Fruit fly (Drosophila melanogaster) whole organism, larva: Measurements from ENCODE around the gene Gbs-76A.

Experiments used
- noc ChIP-seq: fragments of 200-800 bp; sonication (Bioruptor generic); optimal IDR thresholded peaks from 3 replicates; lab custom pipeline; 2019; ENCODE audit warnings: missing biosample characterization, mild to moderate bottlenecking, missing genetic modification characterization, moderate library complexity

The Gbs-76A gene

DNA sequence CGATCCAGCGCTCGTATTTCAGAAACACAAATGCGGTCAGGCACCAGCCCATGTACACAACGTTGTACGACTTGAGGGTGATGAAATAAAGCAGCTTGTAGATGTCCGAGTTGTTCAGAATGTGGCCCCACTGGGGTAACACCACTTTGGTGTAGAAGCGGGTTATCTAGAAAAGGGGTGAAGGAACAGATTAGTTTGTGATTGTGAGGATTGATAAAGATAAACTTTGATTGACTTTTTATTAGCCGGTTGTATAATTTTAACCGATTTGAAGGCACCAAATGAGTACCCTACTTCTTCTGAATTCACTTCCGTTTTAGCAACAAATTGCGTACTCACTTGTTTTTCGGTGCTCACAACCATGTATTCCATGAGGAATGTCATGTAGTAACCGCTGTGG lies 34.4 kb downstream of the Gbs-76A start:
- no peak for TF ChIP-seq noc

DNA sequence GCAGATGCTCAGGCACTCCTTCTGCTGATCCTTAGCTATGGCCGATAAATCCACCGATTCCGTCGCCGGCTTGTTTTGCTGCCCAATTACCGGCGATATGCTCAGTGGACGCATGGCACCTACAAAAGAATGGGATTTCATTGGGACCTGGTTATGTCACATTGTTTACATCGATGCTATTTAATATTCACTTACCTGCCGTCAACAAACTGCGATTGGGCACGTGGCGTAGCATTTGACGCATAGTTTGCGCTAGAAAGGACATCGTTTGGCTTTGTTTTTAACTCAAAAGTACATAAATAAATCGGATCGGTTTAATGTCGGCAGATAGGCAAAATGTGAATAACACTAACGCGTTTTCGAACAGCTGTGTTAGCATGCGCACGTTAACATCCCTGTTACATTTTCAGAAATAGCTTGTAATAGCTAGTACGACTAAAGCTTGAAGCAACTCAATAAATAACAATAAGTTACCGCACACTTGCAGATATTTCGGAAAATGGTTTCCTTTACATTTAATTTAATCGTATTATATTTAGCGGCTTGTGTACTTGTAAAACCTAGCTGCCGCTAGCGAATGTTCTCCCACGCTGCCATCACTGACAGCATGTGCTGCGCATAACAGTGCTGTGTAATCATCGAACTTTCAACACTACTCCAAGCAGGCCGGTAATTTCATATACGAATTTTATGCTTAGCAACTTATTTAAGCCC lies 37.7 kb downstream of the Gbs-76A start, which contains the start of the genes mRpL21 and rept:
mRpL21 (minus strand) TSS at position 347 of the 714 bp plus-strand sequence.
rept (plus strand) TSS at position 626 of the 714 bp plus-strand sequence.
- peak; percentile 66 for TF ChIP-seq noc

DNA sequence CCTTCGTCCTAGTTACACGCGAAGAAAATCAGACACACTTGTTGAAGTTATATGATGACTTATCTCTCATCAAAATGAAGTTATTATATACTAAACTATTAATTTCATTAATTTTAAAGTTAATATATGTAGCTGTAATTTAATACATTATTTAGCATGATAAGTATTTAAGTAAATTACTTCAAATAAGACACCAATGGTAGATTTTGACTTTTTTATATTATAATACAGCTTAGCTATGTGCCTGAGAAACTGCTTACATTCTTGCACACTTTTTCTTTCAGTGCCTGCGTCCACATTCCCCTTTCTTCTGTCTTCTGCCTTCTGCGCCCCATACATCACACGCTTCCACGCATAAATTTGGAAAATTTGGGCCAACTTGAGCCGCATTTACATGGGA lies 40.9 kb downstream of the Gbs-76A start:
- no peak for TF ChIP-seq noc

dm6 chr3L:19237780-19238179 lies 54.8 kb downstream of the Gbs-76A start:
- no peak for TF ChIP-seq noc

DNA sequence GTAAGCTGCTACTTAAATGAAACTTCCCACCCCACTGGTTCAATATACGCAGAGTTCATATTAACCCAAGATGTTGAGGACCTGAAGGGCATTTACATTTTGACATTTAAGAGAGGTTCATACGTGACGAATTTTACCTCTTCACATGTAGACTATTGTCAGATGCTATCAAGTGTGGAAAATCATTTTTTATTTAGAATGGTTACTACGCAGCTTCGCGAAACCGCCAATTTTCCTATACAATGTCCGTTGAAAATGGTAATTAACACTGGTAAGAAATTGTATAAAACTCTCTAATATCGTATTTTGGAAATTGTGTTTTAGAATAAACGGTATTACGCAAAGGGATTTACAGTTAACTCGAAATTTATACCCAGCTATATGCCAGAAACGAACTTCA lies 56.0 kb downstream of the Gbs-76A start:
- TF ChIP-seq noc, result no peak

- TF ChIP-seq noc, result no peak
Observed at dm6 chr3L:19236060-19236459, 56.5 kb downstream of the Gbs-76A start, which contains the start of gene CG33647. TSS of gene CG33647 (plus strand) at chr3L:19236360.

- TF ChIP-seq noc, result no peak
Observed at dm6 chr3L:19234922-19235702, 57.5 kb downstream of the Gbs-76A start, which contains the start of gene fz2. TSS of gene fz2 (minus strand) at chr3L:19235373.

- TF ChIP-seq noc, result no peak
Observed at dm6 chr3L:19233798-19234781, 58.5 kb downstream of the Gbs-76A start.

DNA sequence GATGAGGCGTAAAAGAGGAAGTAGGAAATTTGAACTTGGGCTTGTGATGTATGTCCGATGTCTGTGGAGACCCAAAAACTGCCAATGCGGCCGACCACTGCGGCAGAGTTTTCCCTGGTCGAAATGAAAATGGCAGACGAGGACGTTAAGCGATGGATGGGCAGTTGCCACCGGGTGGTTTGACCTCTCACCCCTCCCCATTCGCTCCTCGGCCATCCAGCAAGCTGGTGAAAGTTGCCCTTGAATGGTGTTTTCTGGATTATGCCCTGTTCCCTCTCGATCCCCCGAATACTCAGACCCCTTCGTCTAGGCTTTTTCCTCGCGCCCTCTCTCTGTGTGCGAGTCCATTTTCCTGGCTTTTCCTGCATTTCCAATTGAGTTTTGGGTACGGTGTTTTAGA lies 61.0 kb downstream of the Gbs-76A start:
- no peak for TF ChIP-seq noc
